Worm (Caenorhabditis elegans) whole organism, late embryonic: ENCODE measurements around the gene Y69A2AR.22.

Experiments
- C38D4.7 ChIP-seq: fragments of 200-800 bp; sonication (Bioruptor generic); optimal IDR thresholded peaks from 2 replicates; lab custom pipeline; 2018; ENCODE audit warnings: mild to moderate bottlenecking, missing genetic modification characterization, moderate library complexity, missing compliant biosample characterization
- F13H6.1 ChIP-seq: sonication (generic microtip); optimal IDR thresholded peaks from 2 replicates; lab custom pipeline; 2016; ENCODE audit warnings: missing genetic modification characterization, missing compliant biosample characterization
- K02D7.2 ChIP-seq: sonication (generic microtip); optimal IDR thresholded peaks from 2 replicates; lab custom pipeline; 2017; ENCODE audit warnings: mild to moderate bottlenecking, missing genetic modification characterization, missing compliant biosample characterization
- K09A11.1 ChIP-seq: sonication (generic microtip); optimal IDR thresholded peaks from 2 replicates; lab custom pipeline; 2017; ENCODE audit warnings: antibody characterized with exemption, mild to moderate bottlenecking, missing genetic modification characterization, missing compliant biosample characterization; ENCODE audit not compliant: insufficient read depth
- ahr-1 ChIP-seq: sonication (generic microtip); optimal IDR thresholded peaks from 2 replicates; lab custom pipeline; 2016; ENCODE audit warnings: missing genetic modification characterization, missing compliant biosample characterization
- ama-1 ChIP-seq: fragments of 150-350 bp; optimal IDR thresholded peaks from 2 replicates; lab custom pipeline; 2014
- ceh-14 ChIP-seq: sonication (generic microtip); optimal IDR thresholded peaks from 2 replicates; lab custom pipeline; 2016; ENCODE audit warnings: missing genotype, missing genetic modification characterization, missing compliant biosample characterization
- ceh-19 ChIP-seq: fragments of 200-800 bp; sonication (Bioruptor generic); optimal IDR thresholded peaks from 2 replicates; lab custom pipeline; 2018; ENCODE audit warnings: mild to moderate bottlenecking, missing genetic modification characterization, missing compliant biosample characterization
- ceh-24 ChIP-seq: sonication (generic microtip); optimal IDR thresholded peaks from 2 replicates; lab custom pipeline; 2016; ENCODE audit warnings: mild to moderate bottlenecking, missing genetic modification characterization, missing compliant biosample characterization
- ceh-34 ChIP-seq: sonication (generic microtip); optimal IDR thresholded peaks from 2 replicates; lab custom pipeline; 2016; ENCODE audit warnings: mild to moderate bottlenecking, missing genetic modification characterization, missing compliant biosample characterization
- ceh-48 ChIP-seq: sonication (generic microtip); optimal IDR thresholded peaks from 2 replicates; lab custom pipeline; 2016; ENCODE audit warnings: missing genetic modification characterization, inconsistent platforms, missing compliant biosample characterization
- che-1 ChIP-seq: sonication (generic microtip); optimal IDR thresholded peaks from 2 replicates; lab custom pipeline; 2016; ENCODE audit warnings: mild to moderate bottlenecking, missing genetic modification characterization, missing compliant biosample characterization
- dmd-4 ChIP-seq: sonication (generic microtip); optimal IDR thresholded peaks from 2 replicates; lab custom pipeline; 2016; ENCODE audit warnings: borderline replicate concordance, missing genetic modification characterization, missing compliant biosample characterization
- elt-4 ChIP-seq: sonication (generic microtip); optimal IDR thresholded peaks from 2 replicates; lab custom pipeline; 2016; ENCODE audit warnings: missing genetic modification characterization, missing compliant biosample characterization
- eyg-1 ChIP-seq: sonication (generic microtip); optimal IDR thresholded peaks from 2 replicates; lab custom pipeline; 2016; ENCODE audit warnings: missing genotype, missing genetic modification characterization, missing compliant biosample characterization
- fkh-10 ChIP-seq: fragments of 150-350 bp; optimal IDR thresholded peaks from 2 replicates; lab custom pipeline; 2014; ENCODE audit warnings: missing biosample characterization, missing genetic modification reagents, missing genetic modification characterization
- fkh-6 ChIP-seq: sonication (generic microtip); optimal IDR thresholded peaks from 2 replicates; lab custom pipeline; 2016; ENCODE audit warnings: missing genetic modification characterization, missing compliant biosample characterization
- hlh-13 ChIP-seq: fragments of 200-800 bp; sonication (Bioruptor generic); optimal IDR thresholded peaks from 2 replicates; lab custom pipeline; 2018; ENCODE audit warnings: mild to moderate bottlenecking, missing genetic modification characterization, missing compliant biosample characterization
- hlh-15 ChIP-seq: sonication (generic microtip); optimal IDR thresholded peaks from 2 replicates; lab custom pipeline; 2016; ENCODE audit warnings: missing genetic modification characterization, missing compliant biosample characterization
- lim-6 ChIP-seq: sonication (generic microtip); optimal IDR thresholded peaks from 2 replicates; lab custom pipeline; 2016; ENCODE audit warnings: missing genetic modification characterization, missing compliant biosample characterization
- lin-11 ChIP-seq: fragments of 200-800 bp; sonication (Bioruptor generic); optimal IDR thresholded peaks from 2 replicates; lab custom pipeline; 2018; ENCODE audit warnings: mild to moderate bottlenecking, missing genetic modification characterization, missing compliant biosample characterization
- madf-2 ChIP-seq: sonication (generic microtip); optimal IDR thresholded peaks from 2 replicates; lab custom pipeline; 2017; ENCODE audit warnings: missing genetic modification characterization, missing compliant biosample characterization
- nhr-11 ChIP-seq: fragments of 150-350 bp; optimal IDR thresholded peaks from 2 replicates; lab custom pipeline; 2014; ENCODE audit warnings: missing biosample characterization, missing genetic modification characterization
- nhr-232 ChIP-seq: sonication (generic microtip); optimal IDR thresholded peaks from 2 replicates; lab custom pipeline; 2016; ENCODE audit warnings: missing genetic modification characterization, missing compliant biosample characterization
- pat-9 ChIP-seq: fragments of 200-800 bp; sonication (Bioruptor generic); optimal IDR thresholded peaks from 2 replicates; lab custom pipeline; 2018; ENCODE audit warnings: mild to moderate bottlenecking, missing genetic modification characterization, moderate library complexity, missing compliant biosample characterization
- pha-2 ChIP-seq: sonication (generic microtip); optimal IDR thresholded peaks from 2 replicates; lab custom pipeline; 2017; ENCODE audit warnings: mild to moderate bottlenecking, missing genetic modification characterization, missing compliant biosample characterization
- pha-4 ChIP-seq: fragments of 150-350 bp; optimal IDR thresholded peaks from 2 replicates; lab custom pipeline; 2018; ENCODE audit warnings: missing biosample characterization, missing genetic modification reagents, missing genetic modification characterization
- pqm-1 ChIP-seq: sonication (generic microtip); optimal IDR thresholded peaks from 2 replicates; lab custom pipeline; 2016; ENCODE audit warnings: missing genetic modification characterization, missing compliant biosample characterization
- sox-4 ChIP-seq: sonication (generic microtip); optimal IDR thresholded peaks from 2 replicates; lab custom pipeline; 2017; ENCODE audit warnings: mild to moderate bottlenecking, missing genetic modification characterization, inconsistent platforms, missing compliant biosample characterization
- syd-9 ChIP-seq: sonication (generic microtip); optimal IDR thresholded peaks from 2 replicates; lab custom pipeline; 2016; ENCODE audit warnings: mild to moderate bottlenecking, missing genetic modification characterization, moderate library complexity, missing compliant biosample characterization
- tbx-7 ChIP-seq: sonication (generic microtip); optimal IDR thresholded peaks from 2 replicates; lab custom pipeline; 2016; ENCODE audit warnings: missing genotype, missing genetic modification characterization, missing compliant biosample characterization
- ttx-3 ChIP-seq: sonication (generic microtip); optimal IDR thresholded peaks from 2 replicates; lab custom pipeline; 2016; ENCODE audit warnings: missing genetic modification reagents, missing genetic modification characterization, missing compliant biosample characterization
- unc-55 ChIP-seq: sonication (generic microtip); optimal IDR thresholded peaks from 2 replicates; lab custom pipeline; 2017; ENCODE audit warnings: missing biosample characterization, missing genetic modification reagents, missing genetic modification characterization
- ztf-16 ChIP-seq: sonication (generic microtip); optimal IDR thresholded peaks from 2 replicates; lab custom pipeline; 2017; ENCODE audit warnings: missing genetic modification characterization, missing compliant biosample characterization

Y69A2AR.22 gene

ce11 chrIV:2552276-2552675 is 44.6 kb upstream of the Y69A2AR.22 start:
- TF ChIP-seq unc-55 (GFP tag; lab: Kevin White, UChicago) = no peak
- TF ChIP-seq nhr-11 (tag; lab: Kevin White, UChicago) = no peak
- no peak for TF ChIP-seq ceh-34 (tag; lab: Kevin White, UChicago)
- TF ChIP-seq elt-4 = no peak

ce11 chrIV:2551838-2552237 is 44.1 kb upstream of the Y69A2AR.22 start:
- TF ChIP-seq lim-6 (tag; lab: Kevin White, UChicago) = no peak
- no peak for TF ChIP-seq eyg-1 (tag; lab: Kevin White, UChicago)
- no peak for TF ChIP-seq K02D7.2
- no peak for TF ChIP-seq ceh-48 (tag; lab: Kevin White, UChicago)
- no peak for TF ChIP-seq pha-2
- TF ChIP-seq pat-9 (tag; lab: Kevin White, UChicago) = no peak
- TF ChIP-seq tbx-7 (tag; lab: Kevin White, UChicago) = no peak
- no peak for TF ChIP-seq ahr-1
- no peak for TF ChIP-seq ttx-3 (tag; lab: Kevin White, UChicago)
- no peak for TF ChIP-seq ztf-16 (tag; lab: Kevin White, UChicago)
- TF ChIP-seq sox-4 (tag; lab: Kevin White, UChicago) = no peak
- TF ChIP-seq lin-11 (tag; lab: Kevin White, UChicago) = no peak

ce11 chrIV:2551418-2551817 is 43.7 kb upstream of the Y69A2AR.22 start, which contains the start of gene Y69A2AR.23:
TSS of gene Y69A2AR.23 (minus strand) at chrIV:2551684.
- TF ChIP-seq ceh-19 (GFP tag; lab: Kevin White, UChicago) = no peak
- peak; percentile 35 for TF ChIP-seq ceh-48 (tag; lab: Kevin White, UChicago)

- TF ChIP-seq che-1 (tag; lab: Kevin White, UChicago) (no peak), ama-1 (no peak), fkh-10 (no peak), lin-11 (tag; lab: Kevin White, UChicago) (no peak), sox-4 (tag; lab: Kevin White, UChicago) (no peak), ceh-48 (tag; lab: Kevin White, UChicago) (peak; percentile 23), hlh-15 (no peak)
- TF ChIP-seq, all 69 proteins: peak for 1
Measured at ce11 chrIV:2549542-2549941, 41.8 kb upstream of the Y69A2AR.22 start.

ce11 chrIV:2548766-2549165 is 41.0 kb upstream of the Y69A2AR.22 start:
- TF ChIP-seq ceh-24 (tag; lab: Kevin White, UChicago) = no peak
- peak; percentile 49 for TF ChIP-seq ceh-48 (tag; lab: Kevin White, UChicago)

- TF ChIP-seq nhr-232 (tag; lab: Kevin White, UChicago) (no peak), pqm-1 (tag; lab: Kevin White, UChicago) (no peak), elt-4 (no peak), K09A11.1 (tag; lab: Kevin White, UChicago) (no peak), syd-9 (tag; lab: Kevin White, UChicago) (no peak), hlh-13 (GFP tag; lab: Kevin White, UChicago) (no peak), ceh-19 (GFP tag; lab: Kevin White, UChicago) (no peak), dmd-4 (tag; lab: Kevin White, UChicago) (no peak), madf-2 (tag; lab: Kevin White, UChicago) (no peak), pha-4 (tag; lab: Kevin White, UChicago) (no peak), ceh-14 (no peak), F13H6.1 (no peak), C38D4.7 (GFP tag; lab: Kevin White, UChicago) (no peak), fkh-6 (no peak)
Measured at ce11 chrIV:2542001-2542400, 34.3 kb upstream of the Y69A2AR.22 start, which contains the start of gene sprr-3. TSS of gene sprr-3 (plus strand) at chrIV:2542301.
